Fruit fly (Drosophila melanogaster): ENCODE data around the gene tefu.

tefu gene

dm6 chr3R:15206273-15206672 lies 35.8 kb downstream of the tefu start, which contains the start of gene Spn88Ea (continued):
- peak; percentile 57 for TF ChIP-seq row (GFP tag; IDR thresholded peaks at IDR 0.05)
- peak; percentile 26 for TF ChIP-seq pzg (GFP tag; optimal IDR thresholded peaks at IDR 0.05)
- no peak for TF ChIP-seq CG7839 (tag; optimal IDR thresholded peaks at IDR 0.05)
- 0 out of 2 replicates have a peak, but pooled peaks have one; percentile 19 for TF ChIP-seq Scr (GFP tag; IDR thresholded peaks at IDR 0.05; ENCODE audit: partially characterized antibody)
- TF ChIP-seq CG13123 (GFP tag; optimal IDR thresholded peaks at IDR 0.05) = no peak
- TF ChIP-seq CG6689 (GFP tag; IDR thresholded peaks at IDR 0.05) = 0 out of 2 replicates have a peak, but pooled peaks have one; percentile 5
- peak; percentile 55 for TF ChIP-seq HLH4C (GFP tag; IDR thresholded peaks at IDR 0.05; ENCODE audit: partially characterized antibody)
- no peak for TF ChIP-seq twi (tag; optimal IDR thresholded peaks at IDR 0.05)
- peak; percentile 36; the same call in 1 of the 3 replicates for TF ChIP-seq Opbp (GFP tag; IDR thresholded peaks at IDR 0.05; ENCODE audit: partially characterized antibody)
- peak; percentile 70 for TF ChIP-seq vvl (GFP tag; IDR thresholded peaks at IDR 0.05)
- TF ChIP-seq PHDP (tag; optimal IDR thresholded peaks at IDR 0.05) = no peak
- peak; percentile 32 for TF ChIP-seq CG17802 (tag; optimal IDR thresholded peaks at IDR 0.05)
- no peak for TF ChIP-seq eyg (GFP tag; optimal IDR thresholded peaks at IDR 0.05)
- no peak for TF ChIP-seq tgo (GFP tag; IDR thresholded peaks at IDR 0.05)
- peak; percentile 16 for TF ChIP-seq CG17359 (tag; optimal IDR thresholded peaks at IDR 0.05)
- 0 out of 3 replicates have a peak, but pooled peaks have one; percentile 10 for TF ChIP-seq sr (GFP tag; IDR thresholded peaks at IDR 0.05)
- peak; percentile 35 for TF ChIP-seq CG17186 (GFP tag; optimal IDR thresholded peaks at IDR 0.05)
- TF ChIP-seq chm (GFP tag; IDR thresholded peaks at IDR 0.05) = peak; percentile 39; the same call in 1 of the 2 replicates
- TF ChIP-seq Ssrp (tag; optimal IDR thresholded peaks at IDR 0.05) = no peak
- TF ChIP-seq cato (GFP tag; optimal IDR thresholded peaks at IDR 0.05; ENCODE audit: borderline replicate concordance) = no peak
- no peak for TF ChIP-seq CG6854 (GFP tag; optimal IDR thresholded peaks at IDR 0.05)
- TF ChIP-seq CG12659 (GFP tag; optimal IDR thresholded peaks at IDR 0.05) = peak; percentile 20
- TF ChIP-seq Dfd (GFP tag; optimal IDR thresholded peaks at IDR 0.05) = no peak
- TF ChIP-seq Fer3 (tag; optimal IDR thresholded peaks at IDR 0.05) = no peak
- no peak for TF ChIP-seq NfI (GFP tag; optimal IDR thresholded peaks at IDR 0.05)
- no peak for TF ChIP-seq yki (optimal IDR thresholded peaks at IDR 0.05)
- TF ChIP-seq bbx (GFP tag; IDR thresholded peaks at IDR 0.05; ENCODE audit: partially characterized antibody) = peak; percentile 56; the same call in 1 of the 2 replicates
- peak; percentile 43 for TF ChIP-seq CG13894 (tag; optimal IDR thresholded peaks at IDR 0.05)
- TF ChIP-seq oc (tag; optimal IDR thresholded peaks at IDR 0.05) = peak; percentile 65
- peak; percentile 18 for TF ChIP-seq MESR4 (GFP tag; optimal IDR thresholded peaks at IDR 0.05)
- no peak for TF ChIP-seq CG7745 (tag; optimal IDR thresholded peaks at IDR 0.05)
- peak; percentile 99 for TF ChIP-seq CG31441 (GFP tag; IDR thresholded peaks at IDR 0.05)
- TF ChIP-seq Xbp1 (GFP tag; optimal IDR thresholded peaks at IDR 0.05) = no peak
- peak; percentile 76; the same call in 2 of the 4 replicates for TF ChIP-seq chinmo (GFP tag; IDR thresholded peaks at IDR 0.05; ENCODE audit: partially characterized antibody)
- peak; percentile 37 for TF ChIP-seq CG1603 (tag; optimal IDR thresholded peaks at IDR 0.05)
- TF ChIP-seq BEAF-32 (GFP tag; optimal IDR thresholded peaks at IDR 0.05) = peak; percentile 40
- TF ChIP-seq Dref (GFP tag; IDR thresholded peaks at IDR 0.05) = peak; percentile 65
- no peak for TF ChIP-seq onecut (GFP tag; IDR thresholded peaks at IDR 0.05)

- TF ChIP-seq Pdp1 (GFP tag; optimal IDR thresholded peaks at IDR 0.05) (peak in 1 of 2 experiments; percentile 48), CG2199 (GFP tag; IDR thresholded peaks at IDR 0.05) (0 out of 3 replicates have a peak, but pooled peaks have one; percentile 35), sens (GFP tag) (peak; percentile 40), slp2 (GFP tag; optimal IDR thresholded peaks at IDR 0.05) (no peak), sqz (GFP tag; optimal IDR thresholded peaks at IDR 0.05) (peak; percentile 61), NK7.1 (GFP tag; optimal IDR thresholded peaks at IDR 0.05) (no peak), CG13894 (tag; optimal IDR thresholded peaks at IDR 0.05) (peak; percentile 20), CG17568 (GFP tag; optimal IDR thresholded peaks at IDR 0.05) (no peak), chinmo (GFP tag; IDR thresholded peaks at IDR 0.05; ENCODE audit: partially characterized antibody) (0 out of 4 replicates have a peak, but pooled peaks have one; percentile 35), vvl (GFP tag; IDR thresholded peaks at IDR 0.05) (peak; percentile 61; the same call in 1 of the 2 replicates), CG7963 (GFP tag; IDR thresholded peaks at IDR 0.05; ENCODE audit: partially characterized antibody) (0 out of 3 replicates have a peak, but pooled peaks have one; percentile 19)
These were observed 36.8 kb downstream of the tefu start for dm6 chr3R:15205223-15205622.

Data from whole organism, embryonic.